Fruit fly (Drosophila melanogaster): ENCODE data around the gene CG42699.

- TF ChIP-seq cic (GFP tag; optimal IDR thresholded peaks at IDR 0.05) (no peak), CG5204 (GFP tag; optimal IDR thresholded peaks at IDR 0.05) (no peak), CG33017 (tag; optimal IDR thresholded peaks at IDR 0.05) (no peak), CG14711 (tag; optimal IDR thresholded peaks at IDR 0.05) (no peak), pad (GFP tag; optimal IDR thresholded peaks at IDR 0.05) (no peak), cnc (optimal IDR thresholded peaks at IDR 0.05) (no peak), toe (GFP tag; optimal IDR thresholded peaks at IDR 0.05) (no peak), bab1 (GFP tag; optimal IDR thresholded peaks at IDR 0.05) (no peak), Clk (GFP tag; optimal IDR thresholded peaks at IDR 0.05) (no peak)
Measured at dm6 chrX:5786559-5786958, 22.2 kb downstream of the CG42699 start.

Measured in whole organism, adult.